Fruit fly (Drosophila melanogaster) whole organism, embryonic: ENCODE results near the gene DCTN6-p27.
A peak's percentile ranks its signal among the peaks of the same experiment; 100 is the strongest.

ENCODE experiments used
- Ada2b ChIP-seq: fragments of 200-800 bp; sonication (Bioruptor generic); IDR thresholded peaks from 2 replicates; pipeline ENCODE4 v1.3.6; 2022; ENCODE audit warnings: missing biosample characterization, missing genetic modification characterization
- Atf6 ChIP-seq: fragments of 200-800 bp; sonication (Bioruptor generic); IDR thresholded peaks from 2 replicates; pipeline ENCODE4 v1.3.6; 2022; ENCODE audit warnings: missing biosample characterization, missing genetic modification characterization
- BEAF-32 ChIP-seq: fragments of 200-800 bp; sonication (Bioruptor generic); optimal IDR thresholded peaks from 3 replicates; lab custom pipeline; 2017; ENCODE audit warnings: missing biosample characterization, missing genetic modification characterization, mild to moderate bottlenecking, moderate library complexity, missing genetic modification reagents
- CG10267 ChIP-seq: fragments of 200-800 bp; sonication (Bioruptor generic); optimal IDR thresholded peaks from 2 replicates; lab custom pipeline; 2018; ENCODE audit warnings: missing biosample characterization, mild to moderate bottlenecking, missing genetic modification characterization, moderate library complexity
- CG10979 ChIP-seq: fragments of 200-800 bp; sonication (Bioruptor generic); optimal IDR thresholded peaks from 2 replicates; lab custom pipeline; 2018; ENCODE audit warnings: missing biosample characterization, mild to moderate bottlenecking, missing genetic modification characterization, moderate library complexity
- CG13424 ChIP-seq: fragments of 200-800 bp; sonication (Bioruptor generic); optimal IDR thresholded peaks from 2 replicates; lab custom pipeline; 2019; ENCODE audit warnings: missing biosample characterization, mild to moderate bottlenecking, missing genetic modification characterization, moderate library complexity
- CG14667 ChIP-seq: fragments of 200-800 bp; sonication (Bioruptor generic); IDR thresholded peaks from 2 replicates; pipeline ENCODE4 v1.3.6; 2022; ENCODE audit warnings: missing biosample characterization, missing genetic modification characterization
- CG15601 ChIP-seq: fragments of 200-800 bp; sonication (Bioruptor generic); optimal IDR thresholded peaks from 3 replicates; lab custom pipeline; 2019; ENCODE audit warnings: missing biosample characterization, mild to moderate bottlenecking, missing genetic modification characterization, moderate library complexity
- CG1603 ChIP-seq: fragments of 200-800 bp; sonication (Bioruptor generic); optimal IDR thresholded peaks from 2 replicates; lab custom pipeline; 2019; ENCODE audit warnings: missing biosample characterization, mild to moderate bottlenecking, missing genetic modification characterization, moderate library complexity
- CG1647 ChIP-seq: fragments of 200-800 bp; sonication (Bioruptor generic); optimal IDR thresholded peaks from 3 replicates; lab custom pipeline; 2016; ENCODE audit warnings: missing biosample characterization, missing genetic modification characterization
- CG18262 ChIP-seq: fragments of 200-800 bp; optimal IDR thresholded peaks from 3 replicates; lab custom pipeline; 2019; ENCODE audit warnings: missing biosample characterization, mild to moderate bottlenecking, missing genetic modification characterization, moderate library complexity
- CG2120 ChIP-seq: fragments of 200-800 bp; sonication (Bioruptor generic); optimal IDR thresholded peaks from 3 replicates; lab custom pipeline; 2016; ENCODE audit warnings: missing biosample characterization, missing genetic modification characterization
- CG30020 ChIP-seq: fragments of 200-800 bp; optimal IDR thresholded peaks from 2 replicates; lab custom pipeline; 2019; ENCODE audit warnings: missing biosample characterization, mild to moderate bottlenecking, missing genetic modification characterization, moderate library complexity
- CG33213 ChIP-seq: fragments of 200-800 bp; sonication (Bioruptor generic); optimal IDR thresholded peaks from 3 replicates; lab custom pipeline; 2016; ENCODE audit warnings: missing biosample characterization, missing genetic modification characterization
- CG34224 ChIP-seq: fragments of 200-800 bp; sonication (Bioruptor generic); IDR thresholded peaks from 3 replicates; pipeline ENCODE4 v1.3.6; 2022; ENCODE audit warnings: missing biosample characterization, missing genetic modification characterization; ENCODE audit not compliant: partially characterized antibody
- CG4424 ChIP-seq: fragments of 200-800 bp; sonication (Bioruptor generic); optimal IDR thresholded peaks from 3 replicates; lab custom pipeline; 2016; ENCODE audit warnings: missing biosample characterization, missing genetic modification characterization
- CG4617 ChIP-seq: fragments of 200-800 bp; sonication (Bioruptor generic); optimal IDR thresholded peaks from 3 replicates; lab custom pipeline; 2016; ENCODE audit warnings: missing biosample characterization, missing genetic modification characterization, borderline replicate concordance
- CG6254 ChIP-seq: fragments of 200-800 bp; sonication (Bioruptor generic); optimal IDR thresholded peaks from 3 replicates; lab custom pipeline; 2017; ENCODE audit warnings: mild to moderate bottlenecking, missing biosample characterization, missing genetic modification reagents, missing genetic modification characterization
- CG6791 ChIP-seq: fragments of 200-800 bp; sonication (Bioruptor generic); IDR thresholded peaks from 3 replicates; pipeline ENCODE4 v1.3.6; 2022; ENCODE audit warnings: missing biosample characterization, missing genetic modification characterization; ENCODE audit not compliant: partially characterized antibody
- CG9797 ChIP-seq: fragments of 200-800 bp; sonication (Bioruptor generic); optimal IDR thresholded peaks from 3 replicates; lab custom pipeline; 2018; ENCODE audit warnings: missing biosample characterization, mild to moderate bottlenecking, missing genetic modification characterization
- Dp ChIP-seq: fragments of 200-800 bp; sonication (Bioruptor generic); optimal IDR thresholded peaks from 2 replicates; lab custom pipeline; 2018; ENCODE audit warnings: missing biosample characterization, mild to moderate bottlenecking, missing genetic modification characterization, moderate library complexity
- Ets65A ChIP-seq: fragments of 200-800 bp; sonication (Bioruptor generic); peaks from one replicate; lab custom pipeline; 2016; ENCODE audit warnings: missing biosample characterization, missing genetic modification characterization
- Ets97D ChIP-seq: fragments of 200-800 bp; sonication (Bioruptor generic); optimal IDR thresholded peaks from 3 replicates; lab custom pipeline; 2016; ENCODE audit warnings: missing biosample characterization, missing genetic modification characterization
- Fer1 ChIP-seq: fragments of 200-800 bp; sonication (Bioruptor generic); optimal IDR thresholded peaks from 2 replicates; lab custom pipeline; 2017; ENCODE audit warnings: missing biosample characterization, mild to moderate bottlenecking, missing genetic modification characterization
- HLH54F ChIP-seq: fragments of 200-800 bp; sonication (Bioruptor generic); optimal IDR thresholded peaks from 3 replicates; lab custom pipeline; 2016; ENCODE audit warnings: missing biosample characterization, missing genetic modification characterization
- Hr3 ChIP-seq: fragments of 200-800 bp; sonication (Bioruptor generic); optimal IDR thresholded peaks from 3 replicates; lab custom pipeline; 2016; ENCODE audit warnings: missing biosample characterization, missing genetic modification characterization
- MESR4 ChIP-seq: fragments of 200-800 bp; sonication (Bioruptor generic); optimal IDR thresholded peaks from 2 replicates; lab custom pipeline; 2018; ENCODE audit warnings: missing biosample characterization, mild to moderate bottlenecking, missing genetic modification characterization, moderate library complexity
- Xbp1 ChIP-seq: fragments of 200-800 bp; sonication (Bioruptor generic); optimal IDR thresholded peaks from 3 replicates; lab custom pipeline; 2016; ENCODE audit warnings: missing biosample characterization, mild to moderate bottlenecking, missing genetic modification characterization
- ash1 ChIP-seq: fragments of 200-800 bp; sonication (Bioruptor generic); optimal IDR thresholded peaks from 2 replicates; lab custom pipeline; 2018; ENCODE audit warnings: missing biosample characterization, mild to moderate bottlenecking, missing genetic modification characterization
- ato ChIP-seq: fragments of 200-800 bp; sonication (Bioruptor generic); IDR thresholded peaks from 2 replicates; pipeline ENCODE4 v1.3.6; 2022; ENCODE audit warnings: missing biosample characterization, missing genetic modification characterization; ENCODE audit not compliant: partially characterized antibody
- bab2 ChIP-seq: fragments of 200-800 bp; sonication (Bioruptor generic); optimal IDR thresholded peaks from 2 replicates; lab custom pipeline; 2016; ENCODE audit warnings: missing biosample characterization, missing genetic modification characterization
- bbx ChIP-seq: fragments of 200-800 bp; sonication (Bioruptor generic); IDR thresholded peaks from 2 replicates; pipeline ENCODE4 v1.3.6; 2022; ENCODE audit warnings: missing biosample characterization, missing genetic modification characterization; ENCODE audit not compliant: partially characterized antibody
- da ChIP-seq: fragments of 200-800 bp; sonication (Bioruptor generic); optimal IDR thresholded peaks from 2 replicates; lab custom pipeline; 2016; ENCODE audit warnings: missing biosample characterization, missing genetic modification characterization
- gfzf ChIP-seq: fragments of 200-800 bp; sonication (Bioruptor generic); optimal IDR thresholded peaks from 2 replicates; lab custom pipeline; 2016; ENCODE audit warnings: missing biosample characterization, mild to moderate bottlenecking, missing genetic modification characterization, moderate library complexity
- gro ChIP-seq: fragments of 200-800 bp; sonication (Bioruptor generic); optimal IDR thresholded peaks from 2 replicates; lab custom pipeline; 2016; ENCODE audit warnings: missing biosample characterization, missing genetic modification characterization
- h ChIP-seq: fragments of >200 bp; optimal IDR thresholded peaks from 2 replicates; lab custom pipeline; 2017
- insv ChIP-seq, 2 experiments: fragments of 200-800 bp; sonication (Bioruptor generic); optimal IDR thresholded peaks; 3 replicates each; lab custom pipeline; 2016 to 2018; ENCODE audit warnings: missing biosample characterization in 2 of 2, missing genetic modification characterization in 2 of 2
- kay ChIP-seq: fragments of 200-800 bp; sonication (Bioruptor generic); optimal IDR thresholded peaks from 2 replicates; lab custom pipeline; 2016; ENCODE audit warnings: missing biosample characterization, missing genetic modification characterization
- lilli ChIP-seq: fragments of 200-800 bp; sonication (Bioruptor generic); optimal IDR thresholded peaks from 3 replicates; lab custom pipeline; 2016; ENCODE audit warnings: missing biosample characterization, missing genetic modification characterization
- org-1 ChIP-seq: fragments of 200-800 bp; sonication (Bioruptor generic); optimal IDR thresholded peaks from 2 replicates; lab custom pipeline; 2017; ENCODE audit warnings: missing biosample characterization, missing genetic modification characterization
- peb ChIP-seq: fragments of 200-800 bp; sonication (Bioruptor generic); IDR thresholded peaks from 2 replicates; pipeline ENCODE4 v1.3.6; 2022; ENCODE audit warnings: missing biosample characterization, missing genetic modification characterization
- pros ChIP-seq: fragments of 200-800 bp; sonication (Bioruptor generic); optimal IDR thresholded peaks from 3 replicates; lab custom pipeline; 2019; ENCODE audit warnings: missing biosample characterization, mild to moderate bottlenecking, missing genetic modification characterization, moderate library complexity
- sens ChIP-seq: fragments of 200-800 bp; sonication (Bioruptor generic); peaks from one replicate; lab custom pipeline; 2016; ENCODE audit warnings: missing biosample characterization, missing genetic modification characterization
- sna ChIP-seq: fragments of 200-800 bp; sonication (Bioruptor generic); IDR thresholded peaks from 2 replicates; pipeline ENCODE4 v1.3.6; 2022; ENCODE audit warnings: missing biosample characterization, missing genetic modification characterization; ENCODE audit not compliant: partially characterized antibody
- stwl ChIP-seq: fragments of 200-800 bp; sonication (Bioruptor generic); optimal IDR thresholded peaks from 3 replicates; lab custom pipeline; 2018; ENCODE audit warnings: missing biosample characterization, mild to moderate bottlenecking, missing genetic modification characterization, moderate library complexity
- trem ChIP-seq: fragments of 200-800 bp; optimal IDR thresholded peaks from 3 replicates; lab custom pipeline; 2019; ENCODE audit warnings: missing biosample characterization, mild to moderate bottlenecking, missing genetic modification characterization, moderate library complexity

The DCTN6-p27 gene

DNA sequence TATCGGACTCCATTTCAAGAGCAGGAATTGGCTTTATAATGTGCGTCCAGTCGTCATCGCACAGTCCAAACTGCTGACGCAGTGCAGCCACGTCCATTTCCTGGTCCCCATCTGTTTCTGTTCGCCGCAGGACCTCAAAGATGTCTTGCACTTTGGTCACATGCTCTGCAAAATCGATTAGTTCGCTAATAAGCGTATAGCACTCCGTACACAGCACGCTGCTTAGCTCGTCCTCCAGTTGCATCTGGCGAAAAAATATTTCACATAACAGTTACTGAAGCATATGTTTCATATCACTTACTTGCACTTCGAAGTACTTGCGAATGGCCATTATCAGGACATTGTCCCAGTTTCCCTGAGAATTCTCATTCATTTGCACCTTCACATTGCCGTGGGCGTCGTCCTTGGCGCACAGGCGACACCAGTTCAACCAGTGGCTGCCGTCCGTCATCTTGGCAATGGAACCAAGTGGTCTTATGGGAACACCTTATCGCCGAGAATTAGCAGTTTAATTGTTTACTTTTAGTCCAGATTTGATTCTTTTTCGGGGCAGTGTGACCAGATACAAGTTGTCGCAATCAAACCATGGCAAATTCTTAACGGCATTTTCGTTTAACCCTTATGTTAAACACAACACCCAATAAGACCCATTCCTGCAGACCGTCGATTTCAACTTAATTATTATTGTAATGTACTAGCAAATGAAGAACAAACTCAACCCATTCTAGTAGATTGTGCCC is 49.2 kb downstream of the DCTN6-p27 start, which contains the start of gene CG17568 (continued):
- peak in 1 of 2 experiments; percentile 91 for TF ChIP-seq insv (GFP tag; optimal IDR thresholded peaks at IDR 0.05; lab: Kevin White, UChicago)
- TF ChIP-seq kay (GFP tag; lab: Kevin White, UChicago), result no peak
- TF ChIP-seq trem, result peak; percentile 15
- 0 out of 3 replicates have a peak, but pooled peaks have one; percentile 50 for TF ChIP-seq CG34224 (GFP tag; lab: Robert Waterston, UW)
- no peak for TF ChIP-seq bbx
- TF ChIP-seq Ets97D (GFP tag; lab: Kevin White, UChicago), result peak; percentile 45
- peak; percentile 19 for TF ChIP-seq CG10267 (tag; lab: Kevin White, UChicago)
- no peak for TF ChIP-seq sna (GFP tag; lab: Robert Waterston, UW)
- TF ChIP-seq Ada2b (GFP tag; lab: Robert Waterston, UW), result no peak
- peak; percentile 2 for TF ChIP-seq CG1647
- TF ChIP-seq MESR4, result peak; percentile 75
- peak; percentile 7 for TF ChIP-seq CG30020
- TF ChIP-seq stwl (tag; lab: Kevin White, UChicago), result peak; percentile 94
- no peak for TF ChIP-seq CG6791 (GFP tag; lab: Robert Waterston, UW)
- no peak for TF ChIP-seq h (lab: Kevin White, UChicago)
- TF ChIP-seq ash1 (GFP tag; lab: Kevin White, UChicago), result no peak
- TF ChIP-seq Ets65A (GFP tag; lab: Kevin White, UChicago), result peak; percentile 40
- TF ChIP-seq bab2 (GFP tag; lab: Kevin White, UChicago), result peak; percentile 6
- TF ChIP-seq CG1603 (tag; lab: Kevin White, UChicago), result peak; percentile 67
- peak; percentile 54 for TF ChIP-seq CG33213 (GFP tag; lab: Kevin White, UChicago)
- TF ChIP-seq CG9797, result peak; percentile 67
- TF ChIP-seq CG14667 (GFP tag; lab: Robert Waterston, UW), result no peak
- TF ChIP-seq ato (GFP tag; lab: Robert Waterston, UW), result no peak
- TF ChIP-seq CG6254, result peak; percentile 81
- peak; percentile 25 for TF ChIP-seq CG4424 (GFP tag; lab: Kevin White, UChicago)
- TF ChIP-seq CG10979, result peak; percentile 3
- TF ChIP-seq lilli (GFP tag; lab: Kevin White, UChicago), result peak; percentile 20
- peak; percentile 5 for TF ChIP-seq da
- no peak for TF ChIP-seq Atf6 (GFP tag; lab: Robert Waterston, UW)
- TF ChIP-seq Dp, result peak; percentile 17
- TF ChIP-seq CG18262 (tag; lab: Kevin White, UChicago), result peak; percentile 14
- TF ChIP-seq CG4617 (GFP tag; lab: Kevin White, UChicago), result peak; percentile 50
- peak; percentile 18 for TF ChIP-seq CG2120 (GFP tag; lab: Kevin White, UChicago)
- peak; percentile 84 for TF ChIP-seq gfzf (GFP tag; lab: Kevin White, UChicago)
- TF ChIP-seq gro, result peak; percentile 35
- TF ChIP-seq sens (GFP tag; lab: Kevin White, UChicago), result peak; percentile 85
- no peak for TF ChIP-seq Hr3 (GFP tag; lab: Kevin White, UChicago)
- TF ChIP-seq CG15601 (tag; lab: Kevin White, UChicago), result peak; percentile 14
- TF ChIP-seq Fer1 (GFP tag; lab: Kevin White, UChicago), result no peak
- TF ChIP-seq org-1, result no peak
- TF ChIP-seq CG13424 (tag; lab: Kevin White, UChicago), result no peak
- peak; percentile 21 for TF ChIP-seq Xbp1 (GFP tag; lab: Kevin White, UChicago)
- no peak for TF ChIP-seq peb
- TF ChIP-seq BEAF-32 (GFP tag; lab: Kevin White, UChicago), result peak; percentile 2
- TF ChIP-seq HLH54F (GFP tag; lab: Kevin White, UChicago), result peak; percentile 3
- TF ChIP-seq pros (GFP tag; lab: Kevin White, UChicago), result peak; percentile 11
